Fruit fly (Drosophila melanogaster) whole organism, adult: ENCODE measurements around the gene CG42541.

Experiments used
- CG11617 ChIP-seq: fragments of 200-800 bp; sonication (Bioruptor generic); optimal IDR thresholded peaks from 2 replicates; lab custom pipeline; 2017; ENCODE audit warnings: mild to moderate bottlenecking, missing biosample characterization, missing genetic modification reagents, missing genetic modification characterization
- CG12768 ChIP-seq: fragments of 200-800 bp; sonication (Bioruptor generic); optimal IDR thresholded peaks from 2 replicates; lab custom pipeline; 2017; ENCODE audit warnings: missing biosample characterization, missing genetic modification characterization, mild to moderate bottlenecking, moderate library complexity, missing genetic modification reagents
- CG14711 ChIP-seq: fragments of 200-800 bp; sonication (Bioruptor generic); optimal IDR thresholded peaks from 2 replicates; lab custom pipeline; 2018; ENCODE audit warnings: missing biosample characterization, mild to moderate bottlenecking, missing genetic modification characterization, moderate library complexity
- CG1620 ChIP-seq: fragments of 200-800 bp; sonication (Bioruptor generic); optimal IDR thresholded peaks from 2 replicates; lab custom pipeline; 2016; ENCODE audit warnings: missing biosample characterization, missing genetic modification characterization
- CG33017 ChIP-seq: fragments of 200-800 bp; sonication (Bioruptor generic); optimal IDR thresholded peaks from 2 replicates; lab custom pipeline; 2018; ENCODE audit warnings: missing biosample characterization, mild to moderate bottlenecking, missing genetic modification characterization, moderate library complexity
- CG7045 ChIP-seq: fragments of 200-800 bp; sonication (Bioruptor generic); optimal IDR thresholded peaks from 2 replicates; lab custom pipeline; 2017; ENCODE audit warnings: missing biosample characterization, mild to moderate bottlenecking, missing genetic modification characterization
- CG7101 ChIP-seq: fragments of 200-800 bp; sonication (Bioruptor generic); optimal IDR thresholded peaks from 2 replicates; lab custom pipeline; 2018; ENCODE audit warnings: missing biosample characterization, mild to moderate bottlenecking, missing genetic modification characterization, moderate library complexity
- Clk ChIP-seq: fragments of 200-800 bp; sonication (Bioruptor generic); optimal IDR thresholded peaks from 2 replicates; lab custom pipeline; 2017; ENCODE audit warnings: missing biosample characterization, missing genetic modification characterization
- Crg-1 ChIP-seq: fragments of 200-800 bp; sonication (Bioruptor generic); optimal IDR thresholded peaks from 2 replicates; lab custom pipeline; 2016; ENCODE audit warnings: missing biosample characterization, missing genetic modification characterization
- Hr96 ChIP-seq: fragments of 200-800 bp; sonication (Bioruptor generic); optimal IDR thresholded peaks from 2 replicates; lab custom pipeline; 2016; ENCODE audit warnings: missing biosample characterization, missing genetic modification characterization
- Mnt ChIP-seq: fragments of 200-800 bp; sonication (Bioruptor generic); optimal IDR thresholded peaks from 2 replicates; lab custom pipeline; 2016; ENCODE audit warnings: missing biosample characterization, mild to moderate bottlenecking, missing genetic modification characterization
- bab1 ChIP-seq: fragments of 200-800 bp; sonication (Bioruptor generic); optimal IDR thresholded peaks from 3 replicates; lab custom pipeline; 2019; ENCODE audit warnings: missing biosample characterization, mild to moderate bottlenecking, missing genetic modification characterization, moderate library complexity
- cic ChIP-seq: fragments of 200-800 bp; sonication (Bioruptor generic); optimal IDR thresholded peaks from 2 replicates; lab custom pipeline; 2017; ENCODE audit warnings: missing biosample characterization, mild to moderate bottlenecking, missing genetic modification characterization, moderate library complexity
- cnc ChIP-seq, 2 experiments: fragments of >200 bp; optimal IDR thresholded peaks; 2 replicates each; lab custom pipeline; 2017
- kay ChIP-seq: fragments of 200-800 bp; sonication (Bioruptor generic); peaks from one replicate; lab custom pipeline; 2016; ENCODE audit warnings: missing biosample characterization, missing genetic modification characterization, borderline replicate concordance
- ovo ChIP-seq: fragments of 200-800 bp; sonication (Bioruptor generic); optimal IDR thresholded peaks from 2 replicates; lab custom pipeline; 2016; ENCODE audit warnings: missing biosample characterization, missing genetic modification characterization
- pad ChIP-seq: fragments of 200-800 bp; sonication (Bioruptor generic); optimal IDR thresholded peaks from 3 replicates; lab custom pipeline; 2017; ENCODE audit warnings: missing biosample characterization, missing genetic modification characterization, mild to moderate bottlenecking, moderate library complexity, missing genetic modification reagents
- tj ChIP-seq: fragments of 200-800 bp; sonication (Bioruptor generic); optimal IDR thresholded peaks from 3 replicates; lab custom pipeline; 2017; ENCODE audit warnings: missing biosample characterization, mild to moderate bottlenecking, missing genetic modification characterization, moderate library complexity
- toe ChIP-seq: fragments of 200-800 bp; sonication (Bioruptor generic); optimal IDR thresholded peaks from 2 replicates; lab custom pipeline; 2016; ENCODE audit warnings: missing biosample characterization, missing genetic modification characterization

Gene CG42541

DNA sequence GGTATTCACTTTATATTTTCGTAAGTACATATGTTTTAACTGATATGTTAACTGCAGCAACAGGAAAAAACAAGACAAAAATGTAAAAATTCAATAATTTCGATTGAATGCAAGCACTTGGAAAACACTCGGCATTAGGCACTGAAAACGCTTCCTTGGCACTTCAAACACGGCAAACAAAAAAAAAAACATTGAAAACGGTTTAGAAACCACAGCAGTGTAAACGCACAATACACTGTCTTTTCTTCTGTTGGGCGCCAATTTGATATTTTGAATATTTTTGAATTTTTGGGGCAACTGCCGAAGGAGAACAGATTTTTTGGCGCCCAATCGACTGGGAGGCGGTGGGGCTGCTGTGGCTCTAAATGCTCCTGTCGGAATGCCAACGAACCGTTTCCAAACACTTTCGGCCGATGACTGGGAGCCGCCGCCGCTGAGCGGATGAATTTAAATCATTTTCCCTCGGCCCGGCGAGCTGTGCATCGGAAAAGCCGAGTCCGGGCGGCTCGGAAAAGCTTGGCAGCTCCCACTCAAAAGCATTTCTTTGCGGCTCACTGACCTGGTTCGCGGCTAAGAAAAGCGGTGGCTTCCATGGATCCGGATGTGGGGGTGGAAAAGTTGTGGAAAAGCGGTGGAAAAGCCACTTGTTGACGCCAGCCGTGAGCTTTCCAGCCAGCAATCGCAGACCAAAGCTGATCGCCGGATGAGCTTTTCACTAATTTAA is at the start of gene CG42541:
Gene CG42541 (minus strand): TSS at position 51 of the 724 bp plus-strand sequence.
- no peak for TF ChIP-seq kay (GFP tag; lab: Kevin White, UChicago)

DNA sequence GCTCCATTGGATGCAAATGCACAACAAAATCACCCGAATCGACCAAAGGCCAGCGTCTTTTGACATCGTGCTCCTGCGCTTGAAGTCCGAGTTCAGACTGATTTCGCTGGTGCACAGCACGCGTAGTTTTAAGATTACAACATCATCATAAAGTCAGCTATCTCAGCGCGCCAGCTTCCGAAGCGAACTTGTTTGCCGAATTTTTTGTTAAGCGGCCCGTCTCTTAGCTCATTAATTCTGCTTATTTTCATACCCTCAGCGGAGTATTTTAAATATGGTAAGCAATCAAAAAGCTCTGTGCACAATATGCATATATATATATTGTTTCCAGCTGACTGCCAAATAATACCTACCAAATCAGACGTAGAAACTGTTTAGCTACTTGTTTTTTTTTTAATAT is 40.9 kb upstream of the CG42541 start, which contains the start of gene CG6414:
Gene CG6414 (minus strand): TSS at position 101 of the 400 bp plus-strand sequence.
- TF ChIP-seq CG33017 (no peak), CG12768 (GFP tag; lab: Kevin White, UChicago) (no peak), CG7045 (GFP tag; lab: Kevin White, UChicago) (no peak), bab1 (no peak), cnc (optimal IDR thresholded peaks at IDR 0.05; lab: Kevin White, UChicago) (no peak), CG14711 (tag; lab: Kevin White, UChicago) (no peak), Hr96 (no peak), toe (GFP tag; lab: Kevin White, UChicago) (no peak)

DNA sequence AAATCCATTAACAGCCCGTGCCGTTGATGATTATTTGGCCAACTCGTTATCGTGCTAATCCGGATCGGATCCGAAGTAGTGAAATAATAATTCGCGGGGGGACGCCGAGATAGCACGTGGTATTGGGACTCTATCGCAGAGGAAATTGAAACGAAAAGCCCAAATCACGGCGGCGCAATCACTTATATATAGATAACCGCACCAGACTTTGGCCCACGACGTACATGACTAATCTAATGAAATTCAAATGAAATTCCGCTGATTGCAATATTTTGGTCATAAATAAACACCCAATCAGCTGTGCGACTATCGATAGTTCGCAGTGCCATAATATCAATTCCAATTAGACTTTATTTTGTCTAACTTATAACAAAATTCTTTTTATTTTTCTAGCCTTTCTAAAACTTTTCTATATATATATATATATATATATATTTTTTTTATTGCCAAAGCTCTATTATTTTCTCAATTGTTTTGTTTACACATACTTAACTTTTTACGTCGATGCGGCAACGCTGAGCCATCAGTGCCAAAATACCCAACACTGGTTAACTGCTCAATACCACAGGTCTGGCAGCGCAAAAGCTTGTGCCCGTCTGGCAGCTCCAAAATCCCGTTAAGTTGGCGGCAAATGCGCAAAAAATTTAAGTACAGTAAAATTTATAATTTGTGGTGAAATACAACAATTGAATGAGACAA is 38.1 kb upstream of the CG42541 start, which contains the start of gene CG6428:
Gene CG6428 (minus strand): TSS at position 310 of the 699 bp plus-strand sequence.
- no peak for TF ChIP-seq cic (GFP tag; lab: Kevin White, UChicago)
- peak; percentile 26 for TF ChIP-seq Crg-1
- peak; percentile 34 for TF ChIP-seq CG14711 (tag; lab: Kevin White, UChicago)
- TF ChIP-seq bab1, result peak; percentile 59
- TF ChIP-seq ovo (GFP tag; lab: Kevin White, UChicago), result peak; percentile 74
- peak; percentile 51 for TF ChIP-seq pad (GFP tag; lab: Kevin White, UChicago)
- peak; percentile 53 for TF ChIP-seq CG1620 (GFP tag; lab: Kevin White, UChicago)
- peak; percentile 64 for TF ChIP-seq CG12768 (GFP tag; lab: Kevin White, UChicago)
- TF ChIP-seq Hr96, result no peak
- peak; percentile 60 for TF ChIP-seq tj
- TF ChIP-seq kay (GFP tag; lab: Kevin White, UChicago), result no peak
- peak; percentile 83 for TF ChIP-seq Mnt (GFP tag; lab: Kevin White, UChicago)
- peak; percentile 23 for TF ChIP-seq CG7101

DNA sequence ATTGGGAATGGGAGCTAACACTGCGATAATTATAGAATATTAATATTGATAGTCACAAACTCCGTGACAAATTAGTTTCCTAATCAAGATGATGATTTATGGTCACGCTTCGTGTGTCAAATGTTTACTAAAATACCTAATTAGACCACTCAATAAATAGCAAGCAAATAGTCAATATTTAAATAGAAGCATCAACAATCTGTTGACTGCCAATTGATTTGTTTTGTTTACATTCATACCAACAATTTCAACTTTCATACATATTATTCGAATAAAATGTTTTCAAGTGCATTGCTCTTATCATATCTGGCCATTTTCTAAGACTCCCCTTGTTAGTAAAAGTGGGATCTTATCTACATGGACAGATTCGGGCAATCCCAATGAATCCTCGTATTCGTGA is 37.2 kb upstream of the CG42541 start:
- peak; percentile 55 for TF ChIP-seq CG7101
- peak; percentile 10 for TF ChIP-seq Crg-1
- no peak for TF ChIP-seq kay (GFP tag; lab: Kevin White, UChicago)
- no peak for TF ChIP-seq CG7045 (GFP tag; lab: Kevin White, UChicago)

DNA sequence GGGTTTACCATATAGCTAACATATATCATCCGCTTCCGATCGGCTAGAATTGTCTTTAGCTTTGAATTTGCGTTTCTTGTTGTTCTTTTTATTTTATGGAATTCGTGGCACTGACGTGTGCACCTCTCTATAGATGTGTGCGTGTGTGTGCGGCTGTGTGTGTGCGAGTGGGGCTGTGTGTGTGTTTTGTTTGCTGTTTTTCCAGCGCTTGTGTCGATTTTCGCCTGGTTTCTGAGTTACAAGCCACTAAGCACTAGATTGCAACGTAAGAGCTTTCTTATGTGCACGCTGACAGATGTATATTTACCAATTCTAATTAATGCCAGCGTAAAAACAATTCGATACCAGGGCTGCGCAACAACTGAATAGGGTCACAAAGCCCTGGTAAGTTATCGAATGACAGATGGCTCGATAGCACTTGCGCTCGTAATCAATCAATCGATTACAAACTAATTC is 34.6 kb upstream of the CG42541 start, which contains the start of gene lva:
Gene lva (minus strand): TSS at position 363 of the 456 bp plus-strand sequence.
- TF ChIP-seq cic (GFP tag; lab: Kevin White, UChicago), result peak; percentile 31
- TF ChIP-seq pad (GFP tag; lab: Kevin White, UChicago), result peak; percentile 25
- peak; percentile 44 for TF ChIP-seq bab1
- TF ChIP-seq CG11617, result peak; percentile 23
- TF ChIP-seq Crg-1, result no peak
- no peak for TF ChIP-seq ovo (GFP tag; lab: Kevin White, UChicago)
- no peak for TF ChIP-seq Clk (GFP tag; lab: Kevin White, UChicago)
- TF ChIP-seq CG7101, result no peak
- TF ChIP-seq CG33017, result no peak
- peak; percentile 52 for TF ChIP-seq tj
- peak; percentile 27 for TF ChIP-seq Mnt (GFP tag; lab: Kevin White, UChicago)
- no peak for TF ChIP-seq CG1620 (GFP tag; lab: Kevin White, UChicago)

DNA sequence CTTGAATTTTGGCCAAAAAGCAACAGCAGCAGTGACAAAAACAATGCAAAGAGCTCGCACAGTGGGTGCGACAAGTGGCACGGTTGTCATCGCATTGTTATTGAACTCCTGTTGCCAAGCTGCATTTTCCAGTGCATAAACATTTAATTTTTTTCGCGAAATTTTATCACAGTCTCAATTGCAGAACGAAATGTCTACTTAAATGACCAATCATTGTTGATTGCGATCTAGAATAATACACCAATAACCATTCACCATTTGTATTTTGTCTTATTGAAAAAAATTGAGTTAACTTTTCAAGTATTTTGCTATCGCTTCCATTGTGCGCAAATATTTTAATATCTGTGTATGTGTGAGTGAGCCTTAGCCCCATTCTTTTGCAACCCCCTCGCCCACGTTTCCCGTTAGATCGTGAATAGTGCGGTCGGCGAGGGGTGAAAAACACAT is 19.8 kb upstream of the CG42541 start:
- TF ChIP-seq pad (GFP tag; lab: Kevin White, UChicago), result peak; percentile 65
- TF ChIP-seq Crg-1, result no peak
- TF ChIP-seq CG7101, result peak; percentile 29
- TF ChIP-seq kay (GFP tag; lab: Kevin White, UChicago), result peak; percentile 46

DNA sequence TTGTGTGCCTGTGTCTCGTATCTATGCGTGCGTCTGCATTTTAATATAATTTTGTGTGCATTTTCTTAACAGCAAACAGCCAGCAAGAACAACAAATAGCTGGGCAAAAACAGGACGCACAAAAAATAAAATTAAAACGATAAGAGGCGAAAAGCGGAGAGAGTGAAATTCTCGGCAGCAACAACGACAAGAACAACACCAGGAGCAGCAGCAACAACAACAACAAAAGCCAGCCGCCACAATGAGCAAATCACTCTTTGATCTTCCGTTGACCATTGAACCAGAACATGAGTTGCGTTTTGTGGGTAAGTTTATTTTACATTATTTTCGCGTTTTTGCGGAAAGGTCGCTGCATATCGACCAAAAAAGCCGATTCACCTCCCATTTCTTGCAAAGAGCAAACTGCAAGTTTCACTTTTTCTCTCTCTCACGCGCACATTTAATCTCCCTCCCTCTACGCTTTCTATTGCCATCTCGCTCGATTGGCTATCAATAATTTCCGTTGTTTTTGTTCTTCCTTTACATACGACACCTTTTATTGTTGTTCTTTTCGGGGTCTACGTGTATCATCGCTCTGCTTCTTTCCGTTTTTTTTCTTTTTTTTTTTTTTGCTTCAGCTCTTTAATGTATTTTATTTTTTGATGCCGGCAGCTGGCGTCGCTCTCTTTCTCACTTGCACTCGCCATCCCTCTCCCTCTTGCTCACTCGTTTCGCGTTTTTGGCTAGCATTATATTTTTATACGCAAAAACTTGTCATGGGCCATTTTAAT is 19.2 kb upstream of the CG42541 start:
- peak; percentile 6 for TF ChIP-seq Hr96
- peak; percentile 5 for TF ChIP-seq Crg-1
- peak; percentile 68 for TF ChIP-seq tj
- TF ChIP-seq CG7101, result no peak
- peak in 1 of 2 experiments; percentile 36 for TF ChIP-seq cnc (optimal IDR thresholded peaks at IDR 0.05; lab: Kevin White, UChicago)
- TF ChIP-seq pad (GFP tag; lab: Kevin White, UChicago), result no peak
